Worm (Caenorhabditis elegans) whole organism, L4 larva: ENCODE data around the gene F54D8.10.

Experiments used
- D1046.2 ChIP-seq: fragments of 200-800 bp; sonication (Bioruptor generic); IDR thresholded peaks from 2 replicates; pipeline ENCODE4 v1.3.6; 2022; ENCODE audit warnings: missing genetic modification characterization, missing compliant biosample characterization
- F37D6.2 ChIP-seq: sonication (generic microtip); optimal IDR thresholded peaks from 2 replicates; lab custom pipeline; 2016; ENCODE audit warnings: mild to moderate bottlenecking, missing genetic modification characterization, missing compliant biosample characterization
- F44E2.7 ChIP-seq: fragments of 200-800 bp; sonication (Bioruptor generic); IDR thresholded peaks from 2 replicates; pipeline ENCODE4 v2.1.2; 2022; ENCODE audit warnings: missing genetic modification characterization, missing compliant biosample characterization
- F49E8.2 ChIP-seq: sonication (generic microtip); optimal IDR thresholded peaks from 2 replicates; lab custom pipeline; 2016; ENCODE audit warnings: missing compliant biosample characterization, mild to moderate bottlenecking, missing genetic modification characterization, borderline replicate concordance
- R02D3.7 ChIP-seq: fragments of 150-350 bp; sonication (generic microtip); optimal IDR thresholded peaks from 3 replicates; lab custom pipeline; 2014; ENCODE audit warnings: missing biosample characterization, missing genetic modification characterization
- T20F7.1 ChIP-seq: fragments of 200-800 bp; sonication (Bioruptor generic); optimal IDR thresholded peaks from 2 replicates; lab custom pipeline; 2018; ENCODE audit warnings: mild to moderate bottlenecking, missing genetic modification characterization, missing compliant biosample characterization
- T26A8.4 ChIP-seq: fragments of 200-800 bp; sonication (Bioruptor generic); IDR thresholded peaks from 2 replicates; pipeline ENCODE4 v1.3.6; 2022; ENCODE audit warnings: missing genetic modification characterization, missing compliant biosample characterization
- aha-1 ChIP-seq: fragments of 150-350 bp; peaks from one replicate; lab custom pipeline; 2014; ENCODE audit warnings: missing biosample characterization, missing genetic modification characterization
- arid-1 ChIP-seq: fragments of 200-800 bp; sonication (Bioruptor generic); conservative IDR thresholded peaks from 2 replicates; pipeline ENCODE4 v1.3.6; 2022; ENCODE audit warnings: missing genetic modification reagents, missing genetic modification characterization, missing compliant biosample characterization
- ceh-20 ChIP-seq: fragments of 200-800 bp; sonication (Bioruptor generic); IDR thresholded peaks from 2 replicates; pipeline ENCODE4 v1.3.6; 2022; ENCODE audit warnings: missing genetic modification reagents, missing genetic modification characterization, missing compliant biosample characterization
- ceh-44 ChIP-seq: fragments of 200-800 bp; sonication (Bioruptor generic); IDR thresholded peaks from 2 replicates; pipeline ENCODE4 v1.3.6; 2022; ENCODE audit warnings: missing genetic modification reagents, missing genetic modification characterization, missing compliant biosample characterization
- ceh-82 ChIP-seq: sonication (generic microtip); optimal IDR thresholded peaks from 2 replicates; lab custom pipeline; 2017; ENCODE audit warnings: missing biosample characterization, missing genetic modification characterization
- cey-2 ChIP-seq: sonication (generic microtip); optimal IDR thresholded peaks from 3 replicates; lab custom pipeline; 2017; ENCODE audit warnings: missing genetic modification characterization, mild to moderate bottlenecking, missing compliant biosample characterization, antibody characterized with exemption, borderline replicate concordance; ENCODE audit not compliant: insufficient read depth
- ctbp-1 ChIP-seq: fragments of 200-800 bp; sonication (Bioruptor generic); IDR thresholded peaks from 2 replicates; pipeline ENCODE4 v1.3.6; 2022; ENCODE audit warnings: missing genetic modification reagents, missing genetic modification characterization, missing compliant biosample characterization
- daf-16 ChIP-seq, 3 experiments: sonication (generic microtip); optimal IDR thresholded peaks; 2 replicates each; lab custom pipeline; 2016 to 2017; ENCODE audit warnings: missing genetic modification characterization in 3 of 3, missing genetic modification reagents in 3 of 3, mild to moderate bottlenecking in 2 of 3, missing compliant biosample characterization in 2 of 3, missing biosample characterization in 1 of 3, moderate library complexity in 1 of 3
- dmd-9 ChIP-seq: fragments of 200-800 bp; sonication (Bioruptor generic); IDR thresholded peaks from 2 replicates; pipeline ENCODE4 v1.3.6; 2022; ENCODE audit warnings: missing genetic modification reagents, missing genetic modification characterization, missing compliant biosample characterization
- dpl-1 ChIP-seq: fragments of 150-350 bp; optimal IDR thresholded peaks from 2 replicates; lab custom pipeline; 2014; ENCODE audit warnings: missing biosample characterization, missing genetic modification reagents, missing genetic modification characterization
- dve-1 ChIP-seq: sonication (generic microtip); optimal IDR thresholded peaks from 2 replicates; lab custom pipeline; 2017; ENCODE audit warnings: antibody characterized with exemption, mild to moderate bottlenecking, missing genetic modification characterization, missing compliant biosample characterization; ENCODE audit not compliant: insufficient read depth
- egl-27 ChIP-seq: sonication (generic microtip); optimal IDR thresholded peaks from 3 replicates; lab custom pipeline; 2017; ENCODE audit warnings: missing biosample characterization, missing genetic modification reagents, missing genetic modification characterization
- fos-1 ChIP-seq: fragments of 150-350 bp; optimal IDR thresholded peaks from 2 replicates; lab custom pipeline; 2014; ENCODE audit warnings: missing biosample characterization, missing genetic modification characterization
- hlh-11 ChIP-seq: fragments of 200-800 bp; sonication (Bioruptor generic); optimal IDR thresholded peaks from 2 replicates; lab custom pipeline; 2018; ENCODE audit warnings: mild to moderate bottlenecking, missing genetic modification characterization, missing compliant biosample characterization
- hmg-1.1 ChIP-seq: fragments of 200-800 bp; sonication (Bioruptor generic); IDR thresholded peaks from 2 replicates; pipeline ENCODE4 v1.3.6; 2022; ENCODE audit warnings: missing genetic modification reagents, missing genetic modification characterization, missing compliant biosample characterization
- lin-15B ChIP-seq: fragments of 150-350 bp; sonication (generic microtip); optimal IDR thresholded peaks from 3 replicates; lab custom pipeline; 2014; ENCODE audit warnings: missing biosample characterization, missing genetic modification characterization
- lin-38 ChIP-seq: fragments of 200-800 bp; sonication (Bioruptor generic); IDR thresholded peaks from 2 replicates; pipeline ENCODE4 v1.3.6; 2022; ENCODE audit warnings: missing genetic modification reagents, missing genetic modification characterization, missing compliant biosample characterization
- lir-3 ChIP-seq: sonication (generic microtip); optimal IDR thresholded peaks from 2 replicates; lab custom pipeline; 2016; ENCODE audit warnings: mild to moderate bottlenecking, missing genetic modification characterization, missing compliant biosample characterization
- lsy-2 ChIP-seq, 2 experiments: fragments of 150-350 bp in 1 of 2; sonication (generic microtip) in 1 of 2; optimal IDR thresholded peaks; 2 replicates each; lab custom pipeline; 2014 to 2017; ENCODE audit warnings: missing biosample characterization in 2 of 2, missing genetic modification characterization in 2 of 2
- madf-5 ChIP-seq, 2 experiments: fragments of 200-800 bp; sonication (Bioruptor generic); IDR thresholded peaks; 2 replicates each; pipeline ENCODE4 v1.3.6; 2022; ENCODE audit warnings: missing compliant biosample characterization in 2 of 2, missing genetic modification characterization in 2 of 2
- madf-9 ChIP-seq: fragments of 200-800 bp; sonication (Bioruptor generic); conservative IDR thresholded peaks from 2 replicates; pipeline ENCODE4 v1.3.6; 2022; ENCODE audit warnings: missing genetic modification reagents, missing genetic modification characterization, missing compliant biosample characterization
- mdt-29 ChIP-seq: fragments of 200-800 bp; sonication (Bioruptor generic); IDR thresholded peaks from 2 replicates; pipeline ENCODE4 v1.3.6; 2022; ENCODE audit warnings: missing genetic modification reagents, missing genetic modification characterization, missing compliant biosample characterization
- mep-1 ChIP-seq: fragments of 150-350 bp; sonication (generic microtip); optimal IDR thresholded peaks from 3 replicates; lab custom pipeline; 2014; ENCODE audit warnings: missing biosample characterization, missing genetic modification characterization
- mes-2 ChIP-seq: sonication (generic microtip); optimal IDR thresholded peaks from 2 replicates; lab custom pipeline; 2016; ENCODE audit warnings: missing genotype, mild to moderate bottlenecking, missing genetic modification characterization, missing compliant biosample characterization; ENCODE audit not compliant: poor library complexity, severe bottlenecking
- mxl-2 ChIP-seq: fragments of 200-800 bp; sonication (Bioruptor generic); conservative IDR thresholded peaks from 2 replicates; pipeline ENCODE4 v1.3.6; 2022; ENCODE audit warnings: missing genetic modification reagents, missing genetic modification characterization, missing compliant biosample characterization
- mxl-3 ChIP-seq: fragments of 200-800 bp; sonication (Bioruptor generic); optimal IDR thresholded peaks from 2 replicates; lab custom pipeline; 2018; ENCODE audit warnings: mild to moderate bottlenecking, missing genetic modification characterization, missing compliant biosample characterization
- nhr-102 ChIP-seq: sonication (generic microtip); optimal IDR thresholded peaks from 2 replicates; lab custom pipeline; 2016; ENCODE audit warnings: mild to moderate bottlenecking, missing genetic modification characterization, moderate library complexity, missing compliant biosample characterization
- nhr-48 ChIP-seq: sonication (generic microtip); optimal IDR thresholded peaks from 2 replicates; lab custom pipeline; 2016; ENCODE audit warnings: mild to moderate bottlenecking, missing genetic modification characterization, missing compliant biosample characterization
- nhr-76 ChIP-seq: fragments of 150-350 bp; optimal IDR thresholded peaks from 2 replicates; lab custom pipeline; 2014; ENCODE audit warnings: missing biosample characterization, missing genetic modification characterization
- pha-4 ChIP-seq, 2 experiments: fragments of 150-350 bp in 1 of 2; fragments of 200-800 bp in 1 of 2; sonication (Bioruptor generic) in 1 of 2; IDR thresholded peaks in 1 of 2; optimal IDR thresholded peaks in 1 of 2; 2 replicates each; pipeline versions ENCODE4 v1.3.6 to Lab custom; 2014 to 2022; ENCODE audit warnings: missing genetic modification characterization in 2 of 2, missing genetic modification reagents in 2 of 2, missing biosample characterization in 1 of 2, missing compliant biosample characterization in 1 of 2
- saeg-2 ChIP-seq: fragments of 200-800 bp; sonication (Bioruptor generic); IDR thresholded peaks from 2 replicates; pipeline ENCODE4 v1.3.6; 2022; ENCODE audit warnings: missing genetic modification reagents, missing genetic modification characterization, missing compliant biosample characterization
- sdz-12 ChIP-seq: fragments of 200-800 bp; sonication (Bioruptor generic); optimal IDR thresholded peaks from 2 replicates; lab custom pipeline; 2018; ENCODE audit warnings: mild to moderate bottlenecking, missing genetic modification characterization, missing compliant biosample characterization
- skn-1 ChIP-seq: fragments of 150-350 bp; optimal IDR thresholded peaks from 2 replicates; lab custom pipeline; 2014; ENCODE audit warnings: missing biosample characterization, missing genetic modification characterization
- snpc-4 ChIP-seq: fragments of 150-350 bp; optimal IDR thresholded peaks from 2 replicates; lab custom pipeline; 2014; ENCODE audit warnings: missing biosample characterization, missing genetic modification characterization
- spr-1 ChIP-seq: sonication (generic microtip); optimal IDR thresholded peaks from 2 replicates; lab custom pipeline; 2016; ENCODE audit warnings: mild to moderate bottlenecking, missing genetic modification characterization, missing compliant biosample characterization
- unc-130 ChIP-seq: sonication (generic microtip); optimal IDR thresholded peaks from 2 replicates; lab custom pipeline; 2016; ENCODE audit warnings: missing genetic modification reagents, missing genetic modification characterization, missing compliant biosample characterization
- unc-39 ChIP-seq: sonication (generic microtip); optimal IDR thresholded peaks from 2 replicates; lab custom pipeline; 2017; ENCODE audit warnings: missing biosample characterization, missing genetic modification characterization
- unc-62 ChIP-seq, 3 experiments: fragments of 150-350 bp in 1 of 3; sonication (generic microtip); optimal IDR thresholded peaks in 2 of 3; peaks in 1 of 3; 1 replicate in 1 of 3; 2 replicates in 2 of 3; lab custom pipeline; 2014 to 2017; ENCODE audit warnings: missing biosample characterization in 3 of 3, missing genetic modification characterization in 3 of 3, missing genetic modification reagents in 3 of 3, missing genotype in 1 of 3
- zag-1 ChIP-seq: fragments of 150-350 bp; optimal IDR thresholded peaks from 2 replicates; lab custom pipeline; 2014; ENCODE audit warnings: missing biosample characterization, missing genetic modification characterization
- zfp-3 ChIP-seq: fragments of 200-800 bp; sonication (Bioruptor generic); conservative IDR thresholded peaks from 2 replicates; pipeline ENCODE4 v1.3.6; 2022; ENCODE audit warnings: missing genetic modification reagents, missing genetic modification characterization, missing compliant biosample characterization

F54D8.10 gene

ce11 chrIII:5083304-5083703 lies 11.3 kb upstream of the F54D8.10 start:
- TF ChIP-seq zfp-3 (GFP tag; lab: Robert Waterston, UW), result 0 out of 2 replicates have a peak, but pooled peaks have one; percentile 36
- TF ChIP-seq lin-38 (GFP tag; lab: Robert Waterston, UW), result peak; percentile 51
- TF ChIP-seq pha-4 (GFP tag; IDR thresholded peaks at IDR 0.05; lab: Robert Waterston, UW), result 0 out of 2 replicates have a peak, but pooled peaks have one; percentile 30
- TF ChIP-seq pha-4 (tag; optimal IDR thresholded peaks at IDR 0.05; lab: Kevin White, UChicago), result no peak
- no peak for TF ChIP-seq snpc-4 (tag; lab: Kevin White, UChicago)
- TF ChIP-seq nhr-76, result no peak
- TF ChIP-seq mep-1 (tag; lab: Kevin White, UChicago), result peak; percentile 0
- peak; percentile 36 for TF ChIP-seq T20F7.1 (GFP tag; lab: Kevin White, UChicago)
- no peak for TF ChIP-seq unc-62 (GFP tag; optimal IDR thresholded peaks at IDR 0.05 in 1 of 2; lab: Kevin White, UChicago)
- no peak for TF ChIP-seq unc-62 (tag; optimal IDR thresholded peaks at IDR 0.05; lab: Kevin White, UChicago)
- TF ChIP-seq F49E8.2 (tag; lab: Kevin White, UChicago), result no peak
- no peak for TF ChIP-seq unc-130 (GFP tag; lab: Kevin White, UChicago)
- no peak for TF ChIP-seq hlh-11 (tag; lab: Kevin White, UChicago)
- TF ChIP-seq hmg-1.1 (GFP tag; lab: Robert Waterston, UW), result 0 out of 2 replicates have a peak, but pooled peaks have one; percentile 27
- TF ChIP-seq nhr-102 (tag; lab: Kevin White, UChicago), result no peak
- peak; percentile 59 for TF ChIP-seq aha-1
- peak in 1 of 2 experiments; percentile 15 for TF ChIP-seq lsy-2 (tag; optimal IDR thresholded peaks at IDR 0.05; lab: Kevin White, UChicago)
- no peak for TF ChIP-seq ceh-82 (tag; lab: Kevin White, UChicago)
- TF ChIP-seq lin-15B (tag; lab: Kevin White, UChicago), result no peak
- TF ChIP-seq cey-2 (tag; lab: Kevin White, UChicago), result no peak
- TF ChIP-seq saeg-2 (GFP tag; lab: Robert Waterston, UW), result no peak
- TF ChIP-seq F44E2.7, result 0 out of 2 replicates have a peak, but pooled peaks have one; percentile 15
- TF ChIP-seq madf-5 (GFP tag; IDR thresholded peaks at IDR 0.05; lab: Robert Waterston, UW), result no peak
- no peak for TF ChIP-seq F37D6.2 (tag; lab: Kevin White, UChicago)
- TF ChIP-seq mxl-2 (GFP tag; lab: Robert Waterston, UW), result no peak
- peak; percentile 25 for TF ChIP-seq nhr-48 (tag; lab: Kevin White, UChicago)
- no peak for TF ChIP-seq skn-1 (tag; lab: Kevin White, UChicago)
- TF ChIP-seq unc-39 (tag; lab: Kevin White, UChicago), result no peak
- no peak for TF ChIP-seq ctbp-1
- no peak for TF ChIP-seq mxl-3 (GFP tag; lab: Kevin White, UChicago)
- no peak for TF ChIP-seq fos-1
- no peak for TF ChIP-seq lir-3 (tag; lab: Kevin White, UChicago)
- TF ChIP-seq sdz-12 (GFP tag; lab: Kevin White, UChicago), result no peak
- TF ChIP-seq zag-1 (tag; lab: Kevin White, UChicago), result no peak
- TF ChIP-seq ceh-44 (GFP tag; lab: Robert Waterston, UW), result no peak
- no peak for TF ChIP-seq R02D3.7
- TF ChIP-seq madf-9 (GFP tag; lab: Robert Waterston, UW), result no peak
- no peak for TF ChIP-seq daf-16 (GFP tag; optimal IDR thresholded peaks at IDR 0.05; lab: Kevin White, UChicago)
- peak; percentile 21 for TF ChIP-seq daf-16 (tag; optimal IDR thresholded peaks at IDR 0.05; lab: Kevin White, UChicago)
- peak; percentile 0 for TF ChIP-seq spr-1 (tag; lab: Kevin White, UChicago)
- TF ChIP-seq dpl-1 (GFP tag; lab: Kevin White, UChicago), result no peak
- TF ChIP-seq T26A8.4, result 0 out of 2 replicates have a peak, but pooled peaks have one; percentile 21
- no peak for TF ChIP-seq mdt-29 (GFP tag; lab: Robert Waterston, UW)
- TF ChIP-seq mes-2 (tag; lab: Kevin White, UChicago), result peak; percentile 17
- peak; percentile 25 for TF ChIP-seq dve-1 (tag; lab: Kevin White, UChicago)
- TF ChIP-seq dmd-9, result no peak
- TF ChIP-seq arid-1 (GFP tag; lab: Robert Waterston, UW), result no peak
- TF ChIP-seq egl-27 (tag; lab: Kevin White, UChicago), result no peak
- TF ChIP-seq ceh-20 (GFP tag; lab: Robert Waterston, UW), result no peak
- TF ChIP-seq D1046.2 (GFP tag; lab: Robert Waterston, UW), result no peak
